Worm (Caenorhabditis elegans): ENCODE data around the gene sec-24.2.

The sec-24.2 gene

ce11 chrIV:12378919-12379318 is 18.3 kb upstream of the sec-24.2 start:
- TF ChIP-seq aly-1 (tag; optimal IDR thresholded peaks at IDR 0.05) = no peak
- TF ChIP-seq hmg-4 (GFP tag; optimal IDR thresholded peaks at IDR 0.05) = no peak
- no peak for TF ChIP-seq pes-1 (GFP tag; IDR thresholded peaks at IDR 0.05)
- no peak for TF ChIP-seq ceh-13 (GFP tag; optimal IDR thresholded peaks at IDR 0.05)
- no peak for TF ChIP-seq ama-1 (optimal IDR thresholded peaks at IDR 0.05)

ce11 chrIV:12376021-12376420 is 15.4 kb upstream of the sec-24.2 start, which contains the start of gene atz-1:
Gene atz-1 (minus strand): TSS chrIV:12376121.
- TF ChIP-seq ets-7 (tag; optimal IDR thresholded peaks at IDR 0.05) (no peak), tra-4 (tag; optimal IDR thresholded peaks at IDR 0.05) (no peak), tbx-11 (GFP tag; IDR thresholded peaks at IDR 0.05) (no peak), scrt-1 (GFP tag; IDR thresholded peaks at IDR 0.05) (no peak), hmg-4 (GFP tag; optimal IDR thresholded peaks at IDR 0.05) (no peak), ama-1 (optimal IDR thresholded peaks at IDR 0.05) (no peak)

ce11 chrIV:12371879-12372278 is 11.3 kb upstream of the sec-24.2 start, which contains the start of gene wdr-46:
Gene wdr-46 (plus strand): TSS chrIV:12372253.
- TF ChIP-seq F13C5.2 (tag; optimal IDR thresholded peaks at IDR 0.05) (peak; percentile 37), ets-7 (tag; optimal IDR thresholded peaks at IDR 0.05) (no peak), hmbx-1 (tag; optimal IDR thresholded peaks at IDR 0.05) (no peak), tbx-37 (GFP tag; conservative IDR thresholded peaks at IDR 0.05) (no peak), ama-1 (optimal IDR thresholded peaks at IDR 0.05) (peak; percentile 67), ceh-13 (GFP tag; optimal IDR thresholded peaks at IDR 0.05) (no peak), hnd-1 (tag; optimal IDR thresholded peaks at IDR 0.05) (no peak), aly-1 (tag; optimal IDR thresholded peaks at IDR 0.05) (no peak), sea-1 (GFP tag; conservative IDR thresholded peaks at IDR 0.05) (no peak), tbx-11 (GFP tag; IDR thresholded peaks at IDR 0.05) (no peak), tra-4 (tag; optimal IDR thresholded peaks at IDR 0.05) (no peak), flt-1 (GFP tag; IDR thresholded peaks at IDR 0.05) (peak; percentile 41; the same call in 1 of the 2 replicates), B0310.2 (tag; optimal IDR thresholded peaks at IDR 0.05) (no peak), scrt-1 (GFP tag; IDR thresholded peaks at IDR 0.05) (no peak), hmg-4 (GFP tag; optimal IDR thresholded peaks at IDR 0.05) (no peak), ceh-36 (tag; optimal IDR thresholded peaks at IDR 0.05) (peak; percentile 28), pes-1 (GFP tag; IDR thresholded peaks at IDR 0.05) (no peak)

- TF ChIP-seq aly-1 (tag; optimal IDR thresholded peaks at IDR 0.05) = no peak
- TF ChIP-seq sea-1 (GFP tag; conservative IDR thresholded peaks at IDR 0.05) = no peak
- TF ChIP-seq ceh-13 (GFP tag; optimal IDR thresholded peaks at IDR 0.05) = no peak
- no peak for TF ChIP-seq ceh-36 (tag; optimal IDR thresholded peaks at IDR 0.05)
- no peak for TF ChIP-seq tbx-11 (GFP tag; IDR thresholded peaks at IDR 0.05)
- no peak for TF ChIP-seq tbx-37 (GFP tag; conservative IDR thresholded peaks at IDR 0.05)
- no peak for TF ChIP-seq tra-4 (tag; optimal IDR thresholded peaks at IDR 0.05)
- TF ChIP-seq F13C5.2 (tag; optimal IDR thresholded peaks at IDR 0.05) = no peak
- no peak for TF ChIP-seq hmg-4 (GFP tag; optimal IDR thresholded peaks at IDR 0.05)
These were observed 10.7 kb upstream of the sec-24.2 start for ce11 chrIV:12371340-12371739.

- TF ChIP-seq ets-7 (tag; optimal IDR thresholded peaks at IDR 0.05) (no peak), tbx-37 (GFP tag; conservative IDR thresholded peaks at IDR 0.05) (no peak), ama-1 (optimal IDR thresholded peaks at IDR 0.05) (no peak), sea-1 (GFP tag; conservative IDR thresholded peaks at IDR 0.05) (no peak)
These were observed 6.0 kb upstream of the sec-24.2 start for ce11 chrIV:12366571-12366970.

- TF ChIP-seq flt-1 (GFP tag; IDR thresholded peaks at IDR 0.05) (no peak), ceh-13 (GFP tag; optimal IDR thresholded peaks at IDR 0.05) (no peak), sea-1 (GFP tag; conservative IDR thresholded peaks at IDR 0.05) (0 out of 2 replicates have a peak, but pooled peaks have one; percentile 14), tbx-37 (GFP tag; conservative IDR thresholded peaks at IDR 0.05) (no peak), scrt-1 (GFP tag; IDR thresholded peaks at IDR 0.05) (no peak)
These were observed 4.4 kb upstream of the sec-24.2 start for ce11 chrIV:12364964-12365363.

ce11 chrIV:12361392-12362092 is 950 bp upstream of the sec-24.2 start, which contains the start of the genes ccr-4 and ZC518.8:
Gene ccr-4 (plus strand): TSS chrIV:12361542.
Gene ZC518.8 (minus strand): TSS chrIV:12361908.
- TF ChIP-seq tbx-37 (GFP tag; conservative IDR thresholded peaks at IDR 0.05) (no peak), flt-1 (GFP tag; IDR thresholded peaks at IDR 0.05) (no peak), tbx-11 (GFP tag; IDR thresholded peaks at IDR 0.05) (no peak), sea-1 (GFP tag; conservative IDR thresholded peaks at IDR 0.05) (no peak), hnd-1 (tag; optimal IDR thresholded peaks at IDR 0.05) (no peak), tra-4 (tag; optimal IDR thresholded peaks at IDR 0.05) (no peak), aly-1 (tag; optimal IDR thresholded peaks at IDR 0.05) (no peak), hmg-4 (GFP tag; optimal IDR thresholded peaks at IDR 0.05) (no peak), ama-1 (optimal IDR thresholded peaks at IDR 0.05) (no peak), ceh-36 (tag; optimal IDR thresholded peaks at IDR 0.05) (no peak), pes-1 (GFP tag; IDR thresholded peaks at IDR 0.05) (no peak), scrt-1 (GFP tag; IDR thresholded peaks at IDR 0.05) (no peak), B0310.2 (tag; optimal IDR thresholded peaks at IDR 0.05) (no peak), hmbx-1 (tag; optimal IDR thresholded peaks at IDR 0.05) (no peak)

ce11 chrIV:12359979-12360378 is 613 bp downstream of the sec-24.2 start:
- TF ChIP-seq pes-1 (GFP tag; IDR thresholded peaks at IDR 0.05) = no peak
- TF ChIP-seq ceh-13 (GFP tag; optimal IDR thresholded peaks at IDR 0.05) = no peak
- TF ChIP-seq tbx-11 (GFP tag; IDR thresholded peaks at IDR 0.05) = no peak
- no peak for TF ChIP-seq F13C5.2 (tag; optimal IDR thresholded peaks at IDR 0.05)
- no peak for TF ChIP-seq sea-1 (GFP tag; conservative IDR thresholded peaks at IDR 0.05)
- no peak for TF ChIP-seq B0310.2 (tag; optimal IDR thresholded peaks at IDR 0.05)
- no peak for TF ChIP-seq hnd-1 (tag; optimal IDR thresholded peaks at IDR 0.05)

Measured in whole organism, early embryonic.